Worm (Caenorhabditis elegans): ENCODE measurements around the gene ceh-18.

The ceh-18 gene

DNA sequence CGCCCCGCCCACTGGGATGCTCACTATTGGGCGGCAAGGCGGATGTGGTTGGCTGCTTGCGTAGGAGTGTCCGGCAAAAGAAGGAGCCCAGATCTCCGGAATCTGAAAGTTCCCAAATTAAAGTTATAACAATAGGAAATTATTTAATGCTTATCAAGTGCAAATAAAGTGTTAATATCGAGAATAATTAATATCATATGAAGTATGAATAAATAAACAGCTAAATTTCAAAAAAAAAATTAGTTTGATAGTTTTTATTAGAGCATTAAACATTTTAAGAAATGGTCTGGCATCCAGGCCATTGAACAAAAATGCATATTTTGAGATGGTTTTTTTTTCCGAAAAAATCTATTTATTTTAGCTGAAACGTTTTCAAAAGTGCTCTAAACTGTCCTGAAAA, 15.8 kb upstream of the ceh-18 start, which contains the start of gene lim-4:
TSS of gene lim-4 (minus strand) at position 101 of the 400 bp plus-strand sequence.
- TF ChIP-seq B0310.2 (tag; optimal IDR thresholded peaks at IDR 0.05): no peak
- no peak for TF ChIP-seq F13C5.2 (tag; optimal IDR thresholded peaks at IDR 0.05)
- no peak for TF ChIP-seq tbx-11 (GFP tag; IDR thresholded peaks at IDR 0.05)
- TF ChIP-seq ets-7 (tag; optimal IDR thresholded peaks at IDR 0.05): no peak
- TF ChIP-seq pes-1 (GFP tag; IDR thresholded peaks at IDR 0.05): no peak
- no peak for TF ChIP-seq tra-4 (tag; optimal IDR thresholded peaks at IDR 0.05)

ce11 chrX:3871578-3872234, 14.1 kb upstream of the ceh-18 start:
- TF ChIP-seq tra-4 (tag; optimal IDR thresholded peaks at IDR 0.05) (no peak), B0310.2 (tag; optimal IDR thresholded peaks at IDR 0.05) (no peak), scrt-1 (GFP tag; IDR thresholded peaks at IDR 0.05) (no peak), aly-1 (tag; optimal IDR thresholded peaks at IDR 0.05) (no peak), F13C5.2 (tag; optimal IDR thresholded peaks at IDR 0.05) (no peak), ets-7 (tag; optimal IDR thresholded peaks at IDR 0.05) (no peak), ama-1 (optimal IDR thresholded peaks at IDR 0.05) (no peak), ceh-36 (tag; optimal IDR thresholded peaks at IDR 0.05) (no peak), flt-1 (GFP tag; IDR thresholded peaks at IDR 0.05) (no peak), tbx-37 (GFP tag; conservative IDR thresholded peaks at IDR 0.05) (no peak), sea-1 (GFP tag; conservative IDR thresholded peaks at IDR 0.05) (no peak), pes-1 (GFP tag; IDR thresholded peaks at IDR 0.05) (no peak), hnd-1 (tag; optimal IDR thresholded peaks at IDR 0.05) (no peak), hmbx-1 (tag; optimal IDR thresholded peaks at IDR 0.05) (no peak), tbx-11 (GFP tag; IDR thresholded peaks at IDR 0.05) (no peak), ceh-13 (GFP tag; optimal IDR thresholded peaks at IDR 0.05) (no peak), hmg-4 (GFP tag; optimal IDR thresholded peaks at IDR 0.05) (no peak)

ce11 chrX:3867760-3868159, 10.2 kb upstream of the ceh-18 start:
- TF ChIP-seq tra-4 (tag; optimal IDR thresholded peaks at IDR 0.05) (no peak), sea-1 (GFP tag; conservative IDR thresholded peaks at IDR 0.05) (no peak), hnd-1 (tag; optimal IDR thresholded peaks at IDR 0.05) (no peak), ceh-36 (tag; optimal IDR thresholded peaks at IDR 0.05) (no peak), aly-1 (tag; optimal IDR thresholded peaks at IDR 0.05) (no peak), flt-1 (GFP tag; IDR thresholded peaks at IDR 0.05) (no peak), ets-7 (tag; optimal IDR thresholded peaks at IDR 0.05) (no peak), ama-1 (optimal IDR thresholded peaks at IDR 0.05) (no peak), tbx-37 (GFP tag; conservative IDR thresholded peaks at IDR 0.05) (no peak), F13C5.2 (tag; optimal IDR thresholded peaks at IDR 0.05) (no peak), ceh-13 (GFP tag; optimal IDR thresholded peaks at IDR 0.05) (no peak), scrt-1 (GFP tag; IDR thresholded peaks at IDR 0.05) (no peak), hmbx-1 (tag; optimal IDR thresholded peaks at IDR 0.05) (no peak), hmg-4 (GFP tag; optimal IDR thresholded peaks at IDR 0.05) (no peak), B0310.2 (tag; optimal IDR thresholded peaks at IDR 0.05) (no peak), pes-1 (GFP tag; IDR thresholded peaks at IDR 0.05) (no peak)

ce11 chrX:3866197-3866596, 8.6 kb upstream of the ceh-18 start:
- TF ChIP-seq hmg-4 (GFP tag; optimal IDR thresholded peaks at IDR 0.05): no peak
- TF ChIP-seq sea-1 (GFP tag; conservative IDR thresholded peaks at IDR 0.05): no peak
- TF ChIP-seq F13C5.2 (tag; optimal IDR thresholded peaks at IDR 0.05): no peak
- no peak for TF ChIP-seq hnd-1 (tag; optimal IDR thresholded peaks at IDR 0.05)
- TF ChIP-seq B0310.2 (tag; optimal IDR thresholded peaks at IDR 0.05): no peak
- no peak for TF ChIP-seq hmbx-1 (tag; optimal IDR thresholded peaks at IDR 0.05)
- no peak for TF ChIP-seq tra-4 (tag; optimal IDR thresholded peaks at IDR 0.05)
- no peak for TF ChIP-seq tbx-37 (GFP tag; conservative IDR thresholded peaks at IDR 0.05)

ce11 chrX:3861294-3861693, 3.7 kb upstream of the ceh-18 start:
- no peak for TF ChIP-seq aly-1 (tag; optimal IDR thresholded peaks at IDR 0.05)
- no peak for TF ChIP-seq flt-1 (GFP tag; IDR thresholded peaks at IDR 0.05)
- TF ChIP-seq tra-4 (tag; optimal IDR thresholded peaks at IDR 0.05): no peak
- TF ChIP-seq ama-1 (optimal IDR thresholded peaks at IDR 0.05): no peak
- no peak for TF ChIP-seq F13C5.2 (tag; optimal IDR thresholded peaks at IDR 0.05)
- no peak for TF ChIP-seq ets-7 (tag; optimal IDR thresholded peaks at IDR 0.05)
- TF ChIP-seq hmbx-1 (tag; optimal IDR thresholded peaks at IDR 0.05): no peak
- no peak for TF ChIP-seq scrt-1 (GFP tag; IDR thresholded peaks at IDR 0.05)
- no peak for TF ChIP-seq sea-1 (GFP tag; conservative IDR thresholded peaks at IDR 0.05)
- TF ChIP-seq tbx-11 (GFP tag; IDR thresholded peaks at IDR 0.05): no peak
- TF ChIP-seq hmg-4 (GFP tag; optimal IDR thresholded peaks at IDR 0.05): no peak
- no peak for TF ChIP-seq B0310.2 (tag; optimal IDR thresholded peaks at IDR 0.05)

DNA sequence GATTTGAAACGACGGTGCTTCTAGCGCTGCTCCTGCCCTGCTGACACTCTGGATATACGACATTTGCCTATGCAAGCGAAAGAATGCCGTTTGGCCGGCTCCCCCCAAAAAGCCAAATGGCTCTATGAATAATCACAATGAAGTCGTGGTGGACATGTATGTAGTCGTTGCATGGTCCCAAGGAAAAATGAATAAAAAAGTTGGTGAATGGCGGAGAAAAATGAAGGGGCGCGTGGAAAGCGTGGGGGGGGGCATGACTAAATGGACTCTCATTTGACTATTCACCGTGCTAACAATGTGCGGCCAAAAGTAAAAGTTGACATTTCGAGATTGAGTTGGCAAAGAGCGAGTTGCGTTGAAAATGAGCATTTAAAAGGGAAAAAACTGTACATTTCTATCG, 1.9 kb upstream of the ceh-18 start:
- TF ChIP-seq tbx-37 (GFP tag; conservative IDR thresholded peaks at IDR 0.05) (no peak), ama-1 (optimal IDR thresholded peaks at IDR 0.05) (no peak), hmg-4 (GFP tag; optimal IDR thresholded peaks at IDR 0.05) (no peak), flt-1 (GFP tag; IDR thresholded peaks at IDR 0.05) (no peak), tra-4 (tag; optimal IDR thresholded peaks at IDR 0.05) (no peak), pes-1 (GFP tag; IDR thresholded peaks at IDR 0.05) (no peak), hmbx-1 (tag; optimal IDR thresholded peaks at IDR 0.05) (no peak), ceh-13 (GFP tag; optimal IDR thresholded peaks at IDR 0.05) (no peak), sea-1 (GFP tag; conservative IDR thresholded peaks at IDR 0.05) (no peak), ceh-36 (tag; optimal IDR thresholded peaks at IDR 0.05) (no peak), ets-7 (tag; optimal IDR thresholded peaks at IDR 0.05) (no peak), hnd-1 (tag; optimal IDR thresholded peaks at IDR 0.05) (no peak), scrt-1 (GFP tag; IDR thresholded peaks at IDR 0.05) (no peak), aly-1 (tag; optimal IDR thresholded peaks at IDR 0.05) (no peak), tbx-11 (GFP tag; IDR thresholded peaks at IDR 0.05) (no peak), B0310.2 (tag; optimal IDR thresholded peaks at IDR 0.05) (no peak), F13C5.2 (tag; optimal IDR thresholded peaks at IDR 0.05) (no peak)

- TF ChIP-seq aly-1 (tag; optimal IDR thresholded peaks at IDR 0.05) (no peak), ceh-13 (GFP tag; optimal IDR thresholded peaks at IDR 0.05) (no peak)
Measured at ce11 chrX:3858355-3858754, 758 bp upstream of the ceh-18 start.
